Worm (Caenorhabditis elegans) whole organism, L2 larva: ENCODE measurements around the gene cpna-4.
"Not testable (repeated sequence)": the region's sequence is repeated elsewhere in the genome, so short reads cannot be mapped to it uniquely, and the experiment has no call there.

Source experiments
- aly-2 ChIP-seq: fragments of 150-350 bp; optimal IDR thresholded peaks from 2 replicates; lab custom pipeline; 2014; ENCODE audit warnings: missing biosample characterization, missing genetic modification characterization
- ama-1 ChIP-seq: fragments of 150-350 bp; optimal IDR thresholded peaks from 2 replicates; lab custom pipeline; 2018; ENCODE audit warnings: inconsistent platforms
- blmp-1 ChIP-seq: sonication (generic microtip); optimal IDR thresholded peaks from 2 replicates; lab custom pipeline; 2017; ENCODE audit warnings: missing genetic modification characterization, mild to moderate bottlenecking, missing compliant biosample characterization, antibody characterized with exemption, moderate library complexity; ENCODE audit not compliant: insufficient read depth
- ceh-82 ChIP-seq: fragments of 150-350 bp; optimal IDR thresholded peaks from 2 replicates; lab custom pipeline; 2014; ENCODE audit warnings: missing biosample characterization, missing genetic modification characterization
- elt-1 ChIP-seq: fragments of 150-350 bp; optimal IDR thresholded peaks from 2 replicates; lab custom pipeline; 2014; ENCODE audit warnings: missing biosample characterization, missing genetic modification characterization
- elt-3 ChIP-seq: sonication (generic microtip); optimal IDR thresholded peaks from 2 replicates; lab custom pipeline; 2017; ENCODE audit warnings: missing biosample characterization, missing genetic modification characterization
- fos-1 ChIP-seq: fragments of 150-350 bp; optimal IDR thresholded peaks from 2 replicates; lab custom pipeline; 2014; ENCODE audit warnings: missing biosample characterization, missing genetic modification characterization
- lsy-2 ChIP-seq, 2 experiments: fragments of 150-350 bp in 1 of 2; sonication (generic microtip) in 1 of 2; optimal IDR thresholded peaks; 2 replicates each; lab custom pipeline; 2014 to 2017; ENCODE audit warnings: missing biosample characterization in 2 of 2, missing genetic modification characterization in 2 of 2
- nhr-25 ChIP-seq: fragments of 150-350 bp; sonication (generic microtip); optimal IDR thresholded peaks from 3 replicates; lab custom pipeline; 2014; ENCODE audit warnings: missing biosample characterization, missing genetic modification characterization
- nhr-6 ChIP-seq: fragments of 150-350 bp; optimal IDR thresholded peaks from 2 replicates; lab custom pipeline; 2014; ENCODE audit warnings: missing biosample characterization, missing genetic modification characterization
- snpc-4 ChIP-seq: fragments of 150-350 bp; optimal IDR thresholded peaks from 2 replicates; lab custom pipeline; 2014; ENCODE audit warnings: missing biosample characterization, missing genetic modification characterization
- unc-62 ChIP-seq: fragments of 150-350 bp; optimal IDR thresholded peaks from 2 replicates; lab custom pipeline; 2014; ENCODE audit warnings: missing biosample characterization, missing genetic modification reagents, missing genetic modification characterization

- not testable (repeated sequence) for TF ChIP-seq elt-1; ceh-82 (tag; lab: Kevin White, UChicago); snpc-4; fos-1; nhr-25 (tag; lab: Kevin White, UChicago); blmp-1 (tag; lab: Kevin White, UChicago); unc-62 (GFP tag; lab: Kevin White, UChicago); aly-2 (tag; lab: Kevin White, UChicago); lsy-2 (tag; optimal IDR thresholded peaks at IDR 0.05; lab: Kevin White, UChicago); nhr-6 (tag; lab: Kevin White, UChicago); ama-1 (lab: Kevin White, UChicago); elt-3 (tag; lab: Kevin White, UChicago)
Observed at ce11 chrIV:15311590-15311989, 49.8 kb upstream of the cpna-4 start, which contains the start of gene Y73F8A.12.
